Worm (Caenorhabditis elegans): ENCODE measurements around the gene pudl-2.

DNA sequence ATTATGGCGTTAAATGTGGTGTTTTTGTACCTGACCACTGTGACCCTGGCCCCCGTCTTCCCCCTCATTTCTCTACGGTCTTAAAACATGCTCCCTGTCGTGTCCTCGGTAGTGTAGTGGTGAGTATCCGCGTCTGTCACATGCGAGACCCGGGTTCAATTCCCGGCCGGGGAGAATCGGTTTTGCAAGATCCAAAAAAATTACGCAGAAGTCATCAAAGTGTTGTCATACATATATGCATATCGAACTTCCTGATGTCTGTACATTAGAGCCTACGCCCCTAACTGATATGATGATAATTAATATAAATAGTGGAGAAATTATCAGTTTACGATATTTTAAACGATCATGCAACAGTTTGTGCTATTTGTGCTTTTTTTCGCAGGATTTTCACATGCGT lies 29.1 kb upstream of the pudl-2 start, which contains the start of gene Y54G2A.45:
- TF ChIP-seq let-526 (GFP tag; IDR thresholded peaks at IDR 0.05) (no peak), rec-8 (tag; optimal IDR thresholded peaks at IDR 0.05) (peak; percentile 62 to 84), lsl-1 (GFP tag; optimal IDR thresholded peaks at IDR 0.05) (peak; percentile 59), athp-1 (tag; optimal IDR thresholded peaks at IDR 0.05) (peak; percentile 60), ama-1 (optimal IDR thresholded peaks at IDR 0.05) (no peak), ama-1 (GFP tag; optimal IDR thresholded peaks at IDR 0.05) (peak in 1 of 2 experiments; percentile 6), egl-44 (GFP tag; IDR thresholded peaks at IDR 0.05) (peak; percentile 93)

Data from whole organism, young adult.